Fruit fly (Drosophila melanogaster) whole organism, prepupa: ENCODE data around the gene Aasdh.

ENCODE experiments used
- CG10631 ChIP-seq: fragments of 200-800 bp; sonication (Bioruptor generic); optimal IDR thresholded peaks from 2 replicates; lab custom pipeline; 2016; ENCODE audit warnings: missing biosample characterization, missing genetic modification characterization
- CG11762 ChIP-seq: fragments of 200-800 bp; sonication (Bioruptor generic); optimal IDR thresholded peaks from 3 replicates; lab custom pipeline; 2016; ENCODE audit warnings: missing biosample characterization, missing genetic modification characterization; ENCODE audit not compliant: insufficient read depth
- CG1621 ChIP-seq: fragments of 200-800 bp; sonication (Bioruptor generic); optimal IDR thresholded peaks from 3 replicates; lab custom pipeline; 2018; ENCODE audit warnings: missing biosample characterization, mild to moderate bottlenecking, missing genetic modification characterization
- CG31627 ChIP-seq: fragments of 200-800 bp; sonication (Bioruptor generic); optimal IDR thresholded peaks from 3 replicates; lab custom pipeline; 2016; ENCODE audit warnings: missing biosample characterization, missing genetic modification characterization
- CG9139 ChIP-seq: fragments of 200-800 bp; sonication (Bioruptor generic); optimal IDR thresholded peaks from 3 replicates; lab custom pipeline; 2017; ENCODE audit warnings: missing biosample characterization, mild to moderate bottlenecking, missing genetic modification characterization
- Ets96B ChIP-seq: fragments of 200-800 bp; optimal IDR thresholded peaks from 2 replicates; lab custom pipeline; 2019; ENCODE audit warnings: missing biosample characterization, mild to moderate bottlenecking, missing genetic modification characterization, moderate library complexity
- Hr38 ChIP-seq: sonication (Bioruptor generic); optimal IDR thresholded peaks from 2 replicates; lab custom pipeline; 2016; ENCODE audit warnings: missing biosample characterization, missing genetic modification characterization
- Hr4 ChIP-seq: fragments of 200-800 bp; sonication (Bioruptor generic); optimal IDR thresholded peaks from 3 replicates; lab custom pipeline; 2016; ENCODE audit warnings: missing biosample characterization, missing genetic modification characterization
- OdsH ChIP-seq: fragments of 200-800 bp; sonication (Bioruptor generic); optimal IDR thresholded peaks from 3 replicates; lab custom pipeline; 2016; ENCODE audit warnings: missing biosample characterization, missing genetic modification characterization
- acj6 ChIP-seq: fragments of 200-800 bp; sonication (Bioruptor generic); optimal IDR thresholded peaks from 3 replicates; lab custom pipeline; 2016; ENCODE audit warnings: missing biosample characterization, missing genetic modification characterization
- dsx ChIP-seq: fragments of 200-800 bp; optimal IDR thresholded peaks from 3 replicates; lab custom pipeline; 2019; ENCODE audit warnings: missing biosample characterization, mild to moderate bottlenecking, missing genetic modification characterization, moderate library complexity; ENCODE audit not compliant: poor library complexity, severe bottlenecking
- net ChIP-seq: fragments of 200-800 bp; sonication (Bioruptor generic); optimal IDR thresholded peaks from 3 replicates; lab custom pipeline; 2016; ENCODE audit warnings: missing biosample characterization, missing genetic modification characterization
- ss ChIP-seq, 2 experiments: fragments of 200-800 bp; sonication (Bioruptor generic); optimal IDR thresholded peaks; 2 replicates in 1 of 2; 3 replicates in 1 of 2; lab custom pipeline; 2017 to 2018; ENCODE audit warnings: mild to moderate bottlenecking in 2 of 2, missing biosample characterization in 2 of 2, missing genetic modification characterization in 2 of 2, moderate library complexity in 1 of 2
- vri ChIP-seq: fragments of 200-800 bp; sonication (Bioruptor generic); optimal IDR thresholded peaks from 3 replicates; lab custom pipeline; 2016; ENCODE audit warnings: missing biosample characterization, mild to moderate bottlenecking, missing genetic modification characterization

dm6 chr2L:8481623-8482424, 32.4 kb upstream of the Aasdh start, which contains the start of gene CG43796:
- no peak for TF ChIP-seq CG10631 (GFP tag; lab: Kevin White, UChicago)
- TF ChIP-seq Ets96B, result no peak
- TF ChIP-seq Hr38 (GFP tag; lab: Kevin White, UChicago), result no peak
- no peak for TF ChIP-seq acj6
- TF ChIP-seq CG9139 (GFP tag; lab: Kevin White, UChicago), result no peak
- TF ChIP-seq CG31627 (GFP tag; lab: Kevin White, UChicago), result no peak
- TF ChIP-seq ss (GFP tag; optimal IDR thresholded peaks at IDR 0.05; lab: Kevin White, UChicago), result no peak
- TF ChIP-seq CG1621 (tag; lab: Kevin White, UChicago), result no peak
- no peak for TF ChIP-seq OdsH (GFP tag; lab: Kevin White, UChicago)
- TF ChIP-seq Hr4 (GFP tag; lab: Kevin White, UChicago), result no peak
- TF ChIP-seq CG11762 (GFP tag; lab: Kevin White, UChicago), result no peak
- no peak for TF ChIP-seq dsx (GFP tag; lab: Kevin White, UChicago)
- TF ChIP-seq vri (GFP tag; lab: Kevin White, UChicago), result no peak
- no peak for TF ChIP-seq net (GFP tag; lab: Kevin White, UChicago)
